Worm (Caenorhabditis elegans) whole organism, early embryonic: Measurements from ENCODE around the gene glod-4.
A peak's percentile ranks its signal among the peaks of the same experiment; 100 is the strongest.

Experiments used
- B0310.2 ChIP-seq: sonication (generic microtip); optimal IDR thresholded peaks from 2 replicates; lab custom pipeline; 2016; ENCODE audit warnings: mild to moderate bottlenecking, missing genetic modification characterization, missing compliant biosample characterization
- F13C5.2 ChIP-seq: sonication (generic microtip); optimal IDR thresholded peaks from 2 replicates; lab custom pipeline; 2017; ENCODE audit warnings: mild to moderate bottlenecking, missing genetic modification characterization, inconsistent platforms, missing compliant biosample characterization
- aly-1 ChIP-seq: sonication (generic microtip); optimal IDR thresholded peaks from 2 replicates; lab custom pipeline; 2016; ENCODE audit warnings: missing genetic modification characterization, missing compliant biosample characterization
- ama-1 ChIP-seq: fragments of 150-350 bp; optimal IDR thresholded peaks from 2 replicates; lab custom pipeline; 2014
- ceh-13 ChIP-seq: fragments of 200-800 bp; sonication (Bioruptor generic); optimal IDR thresholded peaks from 2 replicates; lab custom pipeline; 2018; ENCODE audit warnings: mild to moderate bottlenecking, missing genetic modification characterization, missing compliant biosample characterization
- ets-7 ChIP-seq: sonication (generic microtip); optimal IDR thresholded peaks from 2 replicates; lab custom pipeline; 2016; ENCODE audit warnings: missing genotype, missing genetic modification characterization, missing compliant biosample characterization
- flt-1 ChIP-seq: fragments of 200-800 bp; sonication (Bioruptor generic); IDR thresholded peaks from 2 replicates; pipeline ENCODE4 v1.3.6; 2022; ENCODE audit warnings: missing genetic modification characterization, missing compliant biosample characterization
- hmg-4 ChIP-seq: fragments of 200-800 bp; sonication (Bioruptor generic); optimal IDR thresholded peaks from 2 replicates; lab custom pipeline; 2018; ENCODE audit warnings: mild to moderate bottlenecking, missing genetic modification characterization, missing compliant biosample characterization
- hnd-1 ChIP-seq: sonication (generic microtip); optimal IDR thresholded peaks from 2 replicates; lab custom pipeline; 2016; ENCODE audit warnings: missing genetic modification characterization, missing compliant biosample characterization
- scrt-1 ChIP-seq: fragments of 200-800 bp; sonication (Bioruptor generic); IDR thresholded peaks from 2 replicates; pipeline ENCODE4 v1.3.6; 2022; ENCODE audit warnings: missing genetic modification characterization, missing compliant biosample characterization
- sea-1 ChIP-seq: fragments of 200-800 bp; sonication (Bioruptor generic); conservative IDR thresholded peaks from 2 replicates; pipeline ENCODE4 v1.3.6; 2022; ENCODE audit warnings: missing genetic modification characterization, missing compliant biosample characterization
- tbx-11 ChIP-seq: fragments of 200-800 bp; sonication (Bioruptor generic); IDR thresholded peaks from 2 replicates; pipeline ENCODE4 v1.3.6; 2022; ENCODE audit warnings: missing genetic modification characterization, missing compliant biosample characterization
- tbx-37 ChIP-seq: fragments of 200-800 bp; sonication (Bioruptor generic); conservative IDR thresholded peaks from 2 replicates; pipeline ENCODE4 v1.3.6; 2022; ENCODE audit warnings: missing genetic modification reagents, missing genetic modification characterization, missing compliant biosample characterization
- tra-4 ChIP-seq: sonication (generic microtip); optimal IDR thresholded peaks from 2 replicates; lab custom pipeline; 2017; ENCODE audit warnings: missing genetic modification characterization, missing compliant biosample characterization

ce11 chrIII:4150919-4151318, 2.5 kb upstream of the glod-4 start:
- no peak for TF ChIP-seq tbx-11 (GFP tag; lab: Robert Waterston, UW)
- TF ChIP-seq hmg-4 (GFP tag; lab: Kevin White, UChicago), result no peak
- TF ChIP-seq ama-1 (lab: Kevin White, UChicago), result no peak
- no peak for TF ChIP-seq hnd-1 (tag; lab: Kevin White, UChicago)
- no peak for TF ChIP-seq B0310.2 (tag; lab: Kevin White, UChicago)
- no peak for TF ChIP-seq aly-1 (tag; lab: Kevin White, UChicago)
- TF ChIP-seq ets-7 (tag; lab: Kevin White, UChicago), result no peak
- no peak for TF ChIP-seq tra-4
- no peak for TF ChIP-seq ceh-13
- TF ChIP-seq F13C5.2 (tag; lab: Kevin White, UChicago), result peak; percentile 64
- no peak for TF ChIP-seq flt-1
- TF ChIP-seq scrt-1 (GFP tag; lab: Robert Waterston, UW), result no peak
- TF ChIP-seq tbx-37 (GFP tag; lab: Robert Waterston, UW), result no peak
- no peak for TF ChIP-seq sea-1 (GFP tag; lab: Robert Waterston, UW)
